Worm (Caenorhabditis elegans): ENCODE measurements around the gene R03H10.2.

ce11 chrII:4133332-4133731 is 22.2 kb upstream of the R03H10.2 start:
- no peak for TF ChIP-seq ama-1 (optimal IDR thresholded peaks at IDR 0.05)
- TF ChIP-seq F13H6.1 (tag; optimal IDR thresholded peaks at IDR 0.05): no peak
- no peak for TF ChIP-seq ceh-2 (tag; optimal IDR thresholded peaks at IDR 0.05)
- no peak for TF ChIP-seq ceh-18 (tag; optimal IDR thresholded peaks at IDR 0.05)
- TF ChIP-seq pqm-1 (tag; optimal IDR thresholded peaks at IDR 0.05): no peak
- no peak for TF ChIP-seq sox-4 (tag; optimal IDR thresholded peaks at IDR 0.05)
- TF ChIP-seq pag-3 (tag; optimal IDR thresholded peaks at IDR 0.05; ENCODE audit: borderline replicate concordance): no peak
- no peak for TF ChIP-seq pax-1 (tag; optimal IDR thresholded peaks at IDR 0.05)
- TF ChIP-seq ahr-1 (tag; optimal IDR thresholded peaks at IDR 0.05): no peak
- no peak for TF ChIP-seq hlh-6 (tag; optimal IDR thresholded peaks at IDR 0.05)
- TF ChIP-seq fax-1 (tag; optimal IDR thresholded peaks at IDR 0.05): no peak
- TF ChIP-seq sox-2 (GFP tag; IDR thresholded peaks at IDR 0.05): no peak

Data from whole organism, late embryonic.